Fruit fly (Drosophila melanogaster) whole organism, embryonic: ENCODE results near the gene CG42268.

Experiments used
- Ada2b ChIP-seq: fragments of 200-800 bp; sonication (Bioruptor generic); IDR thresholded peaks from 2 replicates; pipeline ENCODE4 v1.3.6; 2022; ENCODE audit warnings: missing biosample characterization, missing genetic modification characterization
- Atf6 ChIP-seq: fragments of 200-800 bp; sonication (Bioruptor generic); IDR thresholded peaks from 2 replicates; pipeline ENCODE4 v1.3.6; 2022; ENCODE audit warnings: missing biosample characterization, missing genetic modification characterization
- Awh ChIP-seq: fragments of 200-800 bp; sonication (Bioruptor generic); IDR thresholded peaks from 2 replicates; pipeline ENCODE4, ENCODE4 v1.3.6; 2022; ENCODE audit warnings: missing biosample characterization, missing genetic modification characterization
- B-H2 ChIP-seq: fragments of 200-800 bp; sonication (Bioruptor generic); optimal IDR thresholded peaks from 2 replicates; lab custom pipeline; 2018; ENCODE audit warnings: missing biosample characterization, mild to moderate bottlenecking, missing genetic modification characterization
- Bgb ChIP-seq: fragments of 200-800 bp; sonication (Bioruptor generic); IDR thresholded peaks from 2 replicates; pipeline ENCODE4 v1.3.6; 2022; ENCODE audit warnings: missing biosample characterization, missing genetic modification characterization; ENCODE audit not compliant: partially characterized antibody
- CG10565 ChIP-seq: fragments of 200-800 bp; sonication (Bioruptor generic); optimal IDR thresholded peaks from 3 replicates; lab custom pipeline; 2016; ENCODE audit warnings: missing biosample characterization, mild to moderate bottlenecking, missing genetic modification characterization
- CG11456 ChIP-seq: fragments of 200-800 bp; sonication (Bioruptor generic); IDR thresholded peaks from 3 replicates; pipeline ENCODE4 v1.3.6; 2022; ENCODE audit warnings: missing biosample characterization, missing genetic modification characterization
- CG12391 ChIP-seq: fragments of 200-800 bp; sonication (Bioruptor generic); optimal IDR thresholded peaks from 3 replicates; lab custom pipeline; 2018; ENCODE audit warnings: missing biosample characterization, mild to moderate bottlenecking, missing genetic modification characterization, moderate library complexity
- CG13296 ChIP-seq: fragments of 200-800 bp; sonication (Bioruptor generic); optimal IDR thresholded peaks from 3 replicates; lab custom pipeline; 2018; ENCODE audit warnings: missing biosample characterization, mild to moderate bottlenecking, missing genetic modification characterization
- CG14441 ChIP-seq: fragments of 200-800 bp; sonication (Bioruptor generic); IDR thresholded peaks from 2 replicates; pipeline ENCODE4 v1.3.6; 2022; ENCODE audit warnings: missing biosample characterization, missing genetic modification characterization
- CG15011 ChIP-seq: fragments of 200-800 bp; sonication (Bioruptor generic); optimal IDR thresholded peaks from 3 replicates; lab custom pipeline; 2018; ENCODE audit warnings: missing biosample characterization, mild to moderate bottlenecking, missing genetic modification characterization
- CG16779 ChIP-seq: fragments of 200-800 bp; sonication (Bioruptor generic); IDR thresholded peaks from 2 replicates; pipeline ENCODE4 v1.3.6; 2022; ENCODE audit warnings: missing biosample characterization, missing genetic modification characterization
- CG30431 ChIP-seq: fragments of 200-800 bp; sonication (Bioruptor generic); optimal IDR thresholded peaks from 2 replicates; lab custom pipeline; 2017; ENCODE audit warnings: missing biosample characterization, missing genetic modification characterization
- CG42726 ChIP-seq: fragments of 200-800 bp; sonication (Bioruptor generic); IDR thresholded peaks from 2 replicates; pipeline ENCODE4 v1.3.6; 2022; ENCODE audit warnings: missing biosample characterization, missing genetic modification characterization; ENCODE audit not compliant: partially characterized antibody
- CG43689 ChIP-seq: fragments of 200-800 bp; sonication (Bioruptor generic); IDR thresholded peaks from 2 replicates; pipeline ENCODE4 v1.3.6; 2022; ENCODE audit warnings: missing biosample characterization, missing genetic modification characterization
- CG4820 ChIP-seq: fragments of 200-800 bp; sonication (Bioruptor generic); optimal IDR thresholded peaks from 3 replicates; lab custom pipeline; 2016; ENCODE audit warnings: missing biosample characterization, missing genetic modification characterization
- CG5180 ChIP-seq: fragments of 200-800 bp; sonication (Bioruptor generic); optimal IDR thresholded peaks from 3 replicates; lab custom pipeline; 2017; ENCODE audit warnings: missing biosample characterization, missing genetic modification characterization, mild to moderate bottlenecking, moderate library complexity, missing genetic modification reagents
- Dip2 ChIP-seq: fragments of 200-800 bp; sonication (Bioruptor generic); IDR thresholded peaks from 2 replicates; pipeline ENCODE4 v1.3.6; 2022; ENCODE audit warnings: missing biosample characterization, missing genetic modification characterization
- Dp ChIP-seq: fragments of 200-800 bp; sonication (Bioruptor generic); optimal IDR thresholded peaks from 2 replicates; lab custom pipeline; 2018; ENCODE audit warnings: missing biosample characterization, mild to moderate bottlenecking, missing genetic modification characterization, moderate library complexity
- E2f2 ChIP-seq: fragments of 200-800 bp; sonication (Bioruptor generic); IDR thresholded peaks from 2 replicates; pipeline ENCODE4 v1.3.6; 2022; ENCODE audit warnings: missing biosample characterization, missing genetic modification characterization
- HLHmδ ChIP-seq: fragments of 200-800 bp; sonication (Bioruptor generic); optimal IDR thresholded peaks from 2 replicates; lab custom pipeline; 2018; ENCODE audit warnings: missing biosample characterization, mild to moderate bottlenecking, missing genetic modification characterization, moderate library complexity
- Hmr ChIP-seq: fragments of 200-800 bp; sonication (Bioruptor generic); optimal IDR thresholded peaks from 3 replicates; lab custom pipeline; 2017; ENCODE audit warnings: mild to moderate bottlenecking, missing biosample characterization, missing genetic modification reagents, missing genetic modification characterization
- Hr3 ChIP-seq: fragments of 200-800 bp; sonication (Bioruptor generic); optimal IDR thresholded peaks from 3 replicates; lab custom pipeline; 2016; ENCODE audit warnings: missing biosample characterization, missing genetic modification characterization
- Med ChIP-seq: fragments of 200-800 bp; sonication (Bioruptor generic); peaks from one replicate; lab custom pipeline; 2016; ENCODE audit warnings: missing biosample characterization, missing genetic modification characterization, mild to moderate bottlenecking, inconsistent platforms, moderate library complexity
- Optix ChIP-seq: fragments of 200-800 bp; sonication (Bioruptor generic); IDR thresholded peaks from 3 replicates; pipeline ENCODE4 v1.3.6; 2022; ENCODE audit warnings: missing biosample characterization, missing genetic modification characterization
- Poxn ChIP-seq: fragments of 200-800 bp; sonication (Bioruptor generic); IDR thresholded peaks from 2 replicates; pipeline ENCODE4 v1.3.6; 2022; ENCODE audit warnings: missing biosample characterization, missing genetic modification characterization
- Ptx1 ChIP-seq: fragments of 200-800 bp; sonication (Bioruptor generic); IDR thresholded peaks from 2 replicates; pipeline ENCODE4 v1.3.6; 2022; ENCODE audit warnings: missing biosample characterization, missing genetic modification characterization
- Ravus ChIP-seq: fragments of 200-800 bp; sonication (Bioruptor generic); IDR thresholded peaks from 2 replicates; pipeline ENCODE4 v1.3.6; 2022; ENCODE audit warnings: missing biosample characterization, missing genetic modification characterization
- Six4 ChIP-seq: fragments of 200-800 bp; sonication (Bioruptor generic); optimal IDR thresholded peaks from 2 replicates; lab custom pipeline; 2016; ENCODE audit warnings: missing biosample characterization, missing genetic modification characterization
- Vsx1 ChIP-seq: fragments of 200-800 bp; sonication (Bioruptor generic); optimal IDR thresholded peaks from 2 replicates; lab custom pipeline; 2017; ENCODE audit warnings: missing biosample characterization, mild to moderate bottlenecking, missing genetic modification characterization, missing genetic modification reagents
- ab ChIP-seq: fragments of 200-800 bp; sonication (Bioruptor generic); optimal IDR thresholded peaks from 2 replicates; lab custom pipeline; 2016; ENCODE audit warnings: missing biosample characterization, missing genetic modification characterization
- bbx ChIP-seq: fragments of 200-800 bp; sonication (Bioruptor generic); IDR thresholded peaks from 2 replicates; pipeline ENCODE4 v1.3.6; 2022; ENCODE audit warnings: missing biosample characterization, missing genetic modification characterization; ENCODE audit not compliant: partially characterized antibody
- chm ChIP-seq: fragments of 200-800 bp; sonication (Bioruptor generic); IDR thresholded peaks from 2 replicates; pipeline ENCODE4 v1.3.6; 2022; ENCODE audit warnings: missing biosample characterization, missing genetic modification characterization
- disco-r ChIP-seq: fragments of 200-800 bp; sonication (Bioruptor generic); optimal IDR thresholded peaks from 2 replicates; lab custom pipeline; 2016; ENCODE audit warnings: missing biosample characterization, missing genetic modification characterization
- dm ChIP-seq: fragments of 200-800 bp; sonication (Bioruptor generic); optimal IDR thresholded peaks from 3 replicates; lab custom pipeline; 2016; ENCODE audit warnings: missing biosample characterization, missing genetic modification characterization
- en ChIP-seq: fragments of 200-800 bp; sonication (Bioruptor generic); optimal IDR thresholded peaks from 2 replicates; lab custom pipeline; 2016; ENCODE audit warnings: missing biosample characterization, missing genetic modification characterization
- fu2 ChIP-seq: fragments of 200-800 bp; sonication (Bioruptor generic); optimal IDR thresholded peaks from 2 replicates; lab custom pipeline; 2016; ENCODE audit warnings: missing biosample characterization, missing genetic modification characterization
- hbn ChIP-seq: fragments of 200-800 bp; sonication (Bioruptor generic); IDR thresholded peaks from 2 replicates; pipeline ENCODE4 v1.3.6; 2022; ENCODE audit warnings: missing biosample characterization, missing genetic modification characterization; ENCODE audit not compliant: partially characterized antibody
- inv ChIP-seq: fragments of 200-800 bp; sonication (Bioruptor generic); IDR thresholded peaks from 2 replicates; pipeline ENCODE4 v1.3.6; 2022; ENCODE audit warnings: missing biosample characterization, missing genetic modification characterization; ENCODE audit not compliant: partially characterized antibody
- klu ChIP-seq: fragments of 200-800 bp; sonication (Bioruptor generic); IDR thresholded peaks from 2 replicates; pipeline ENCODE4 v1.3.6; 2022; ENCODE audit warnings: missing biosample characterization, missing genetic modification characterization
- lola ChIP-seq, 3 experiments: fragments of >200 bp in 2 of 3; fragments of 200-800 bp in 1 of 3; sonication (Bioruptor generic) in 1 of 3; optimal IDR thresholded peaks; 2 replicates each; lab custom pipeline; 2017 to 2019; ENCODE audit warnings: missing biosample characterization in 3 of 3, missing genetic modification characterization in 3 of 3, mild to moderate bottlenecking in 1 of 3, moderate library complexity in 1 of 3
- p53 ChIP-seq: fragments of 200-800 bp; sonication (Bioruptor generic); optimal IDR thresholded peaks from 2 replicates; lab custom pipeline; 2016; ENCODE audit warnings: missing biosample characterization, missing genetic modification characterization
- psq ChIP-seq: fragments of 200-800 bp; sonication (Bioruptor generic); optimal IDR thresholded peaks from 2 replicates; lab custom pipeline; 2017; ENCODE audit warnings: missing biosample characterization, missing genetic modification characterization
- schlank ChIP-seq: fragments of 200-800 bp; sonication (Bioruptor generic); optimal IDR thresholded peaks from 2 replicates; lab custom pipeline; 2018; ENCODE audit warnings: missing biosample characterization, mild to moderate bottlenecking, missing genetic modification characterization
- sim ChIP-seq: fragments of 200-800 bp; sonication (Bioruptor generic); IDR thresholded peaks from 2 replicates; pipeline ENCODE4 v1.3.6; 2022; ENCODE audit warnings: missing biosample characterization, missing genetic modification characterization
- slp2 ChIP-seq: fragments of 200-800 bp; sonication (Bioruptor generic); optimal IDR thresholded peaks from 2 replicates; lab custom pipeline; 2016; ENCODE audit warnings: missing biosample characterization, missing genetic modification characterization
- tin ChIP-seq: fragments of 200-800 bp; sonication (Bioruptor generic); optimal IDR thresholded peaks from 3 replicates; lab custom pipeline; 2016; ENCODE audit warnings: missing biosample characterization, missing genetic modification characterization
- yki ChIP-seq: fragments of >200 bp; optimal IDR thresholded peaks from 3 replicates; lab custom pipeline; 2018
- zen2 ChIP-seq: fragments of 200-800 bp; sonication (Bioruptor generic); IDR thresholded peaks from 3 replicates; pipeline ENCODE4 v1.3.6; 2022; ENCODE audit warnings: missing biosample characterization, missing genetic modification characterization; ENCODE audit not compliant: partially characterized antibody

CG42268 gene

dm6 chr3L:9696650-9697526, 63.3 kb downstream of the CG42268 start, which contains the start of gene Prps (continued):
- TF ChIP-seq zen2 (GFP tag; lab: Robert Waterston, UW) (no peak), CG5180 (GFP tag; lab: Kevin White, UChicago) (peak; percentile 25), en (GFP tag; lab: Kevin White, UChicago) (peak; percentile 77), HLHmδ (no peak), CG10565 (no peak), Dp (GFP tag; lab: Kevin White, UChicago) (no peak), psq (peak; percentile 63), Ravus (GFP tag; lab: Robert Waterston, UW) (peak; percentile 40), Hmr (GFP tag; lab: Kevin White, UChicago) (peak; percentile 76), yki (lab: Kevin White, UChicago) (no peak), hbn (GFP tag; lab: Robert Waterston, UW) (0 out of 2 replicates have a peak, but pooled peaks have one; percentile 12), sim (GFP tag; lab: Robert Waterston, UW) (peak; percentile 67; the same call in 1 of the 2 replicates), ab (GFP tag; lab: Kevin White, UChicago) (no peak), CG11456 (GFP tag; lab: Robert Waterston, UW) (peak; percentile 88), p53 (GFP tag; lab: Kevin White, UChicago) (peak; percentile 61), disco-r (peak; percentile 59), CG14441 (GFP tag; lab: Robert Waterston, UW) (peak; percentile 82), CG4820 (peak; percentile 68), CG42726 (GFP tag; lab: Robert Waterston, UW) (no peak; the same call in 1 of the 2 replicates), Poxn (GFP tag; lab: Robert Waterston, UW) (no peak), Six4 (GFP tag; lab: Kevin White, UChicago) (peak; percentile 59), Awh (GFP tag; lab: Robert Waterston, UW) (peak; percentile 82), dm (GFP tag; lab: Kevin White, UChicago) (peak; percentile 38), B-H2 (peak; percentile 62), Bgb (GFP tag; lab: Robert Waterston, UW) (no peak; the same call in 1 of the 2 replicates), inv (no peak), Ptx1 (GFP tag; lab: Robert Waterston, UW) (peak; percentile 76), Hr3 (GFP tag; lab: Kevin White, UChicago) (peak; percentile 47), CG13296 (GFP tag; lab: Kevin White, UChicago) (peak; percentile 79), fu2 (GFP tag; lab: Kevin White, UChicago) (peak; percentile 63), CG15011 (GFP tag; lab: Kevin White, UChicago) (peak; percentile 22), CG16779 (GFP tag; lab: Robert Waterston, UW) (peak; percentile 87), Dip2 (no peak), bbx (GFP tag; lab: Robert Waterston, UW) (no peak), CG30431 (no peak), Med (GFP tag; lab: Kevin White, UChicago) (peak; percentile 97), CG12391 (peak; percentile 66), Vsx1 (GFP tag; lab: Kevin White, UChicago) (peak; percentile 48), E2f2 (GFP tag; lab: Robert Waterston, UW) (peak; percentile 35; the same call in 1 of the 2 replicates), schlank (tag; lab: Kevin White, UChicago) (peak; percentile 62), Optix (GFP tag; lab: Robert Waterston, UW) (peak; percentile 64), slp2 (GFP tag; lab: Kevin White, UChicago) (peak; percentile 33), klu (GFP tag; lab: Robert Waterston, UW) (no peak), Atf6 (peak; percentile 73), lola (GFP tag; optimal IDR thresholded peaks at IDR 0.05; lab: Kevin White, UChicago) (peak in 1 of 3 experiments; percentile 27), chm (GFP tag; lab: Robert Waterston, UW) (peak; percentile 91), CG43689 (GFP tag; lab: Robert Waterston, UW) (no peak), tin (peak; percentile 84), Ada2b (peak; percentile 80)
